Fruit fly (Drosophila melanogaster) whole organism, embryonic: Measurements from ENCODE around the gene CG46464.

ENCODE experiments used
- Atf-2 ChIP-seq: fragments of 200-800 bp; sonication (Bioruptor generic); optimal IDR thresholded peaks from 2 replicates; lab custom pipeline; 2016; ENCODE audit warnings: missing biosample characterization, missing genetic modification characterization
- C15 ChIP-seq: fragments of 200-800 bp; sonication (Bioruptor generic); IDR thresholded peaks from 3 replicates; pipeline ENCODE4 v1.3.6; 2022; ENCODE audit warnings: missing biosample characterization, missing genetic modification characterization
- CG10543 ChIP-seq: fragments of 200-800 bp; sonication (Bioruptor generic); optimal IDR thresholded peaks from 3 replicates; lab custom pipeline; 2017; ENCODE audit warnings: missing biosample characterization, mild to moderate bottlenecking, missing genetic modification characterization, moderate library complexity
- CG31441 ChIP-seq: fragments of 200-800 bp; sonication (Bioruptor generic); IDR thresholded peaks from 2 replicates; pipeline ENCODE4 v1.3.6; 2022; ENCODE audit warnings: missing biosample characterization, missing genetic modification characterization
- CG3726 ChIP-seq: fragments of 200-800 bp; sonication (Bioruptor generic); IDR thresholded peaks from 3 replicates; pipeline ENCODE4, ENCODE4 v1.3.6; 2022; ENCODE audit warnings: missing biosample characterization, missing genetic modification characterization
- CG3838 ChIP-seq: fragments of 200-800 bp; sonication (Bioruptor generic); optimal IDR thresholded peaks from 3 replicates; lab custom pipeline; 2016; ENCODE audit warnings: missing biosample characterization, missing genetic modification characterization
- Lpt ChIP-seq: fragments of >200 bp; optimal IDR thresholded peaks from 2 replicates; lab custom pipeline; 2018; ENCODE audit warnings: missing biosample characterization, missing genetic modification characterization
- Mes4 ChIP-seq: fragments of 200-800 bp; sonication (Bioruptor generic); optimal IDR thresholded peaks from 2 replicates; lab custom pipeline; 2016; ENCODE audit warnings: missing biosample characterization, missing genetic modification characterization
- Sin3A ChIP-seq: fragments of >200 bp; optimal IDR thresholded peaks from 2 replicates; lab custom pipeline; 2018
- eyg ChIP-seq: fragments of 200-800 bp; sonication (Bioruptor generic); optimal IDR thresholded peaks from 3 replicates; lab custom pipeline; 2016; ENCODE audit warnings: missing biosample characterization, missing genetic modification characterization
- sens-2 ChIP-seq: fragments of 200-800 bp; sonication (Bioruptor generic); IDR thresholded peaks from 2 replicates; pipeline ENCODE4 v1.3.6; 2022; ENCODE audit warnings: missing biosample characterization, missing genetic modification characterization
- seq ChIP-seq: fragments of 200-800 bp; sonication (Bioruptor generic); IDR thresholded peaks from 2 replicates; pipeline ENCODE4 v1.3.6; 2022; ENCODE audit warnings: missing biosample characterization, missing genetic modification characterization

DNA sequence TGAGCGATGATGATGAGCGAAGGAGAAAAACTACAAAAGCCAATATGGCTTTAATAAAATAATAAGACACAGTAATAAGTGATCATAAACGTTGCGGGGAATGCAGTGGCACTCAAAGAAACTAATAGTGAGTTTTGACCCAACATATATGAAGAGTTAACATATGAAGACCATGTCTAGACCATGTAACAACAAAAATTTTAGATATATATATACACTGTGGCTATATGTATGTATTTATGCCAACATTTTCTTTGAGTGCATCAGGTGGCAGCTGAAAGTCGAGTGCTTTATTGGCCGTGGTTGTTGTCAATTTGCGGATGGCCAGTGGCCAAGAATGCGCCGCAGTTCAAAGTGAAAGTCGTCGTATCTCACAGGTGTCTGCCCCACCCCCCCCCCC lies 30.1 kb upstream of the CG46464 start:
- TF ChIP-seq eyg (GFP tag; lab: Kevin White, UChicago) (no peak), CG31441 (GFP tag; lab: Robert Waterston, UW) (no peak), seq (no peak), CG3838 (GFP tag; lab: Kevin White, UChicago) (no peak), CG3726 (no peak), CG10543 (no peak), Lpt (GFP tag; lab: Kevin White, UChicago) (no peak), sens-2 (GFP tag; lab: Robert Waterston, UW) (no peak), Mes4 (GFP tag; lab: Kevin White, UChicago) (no peak), Sin3A (no peak), C15 (GFP tag; lab: Robert Waterston, UW) (no peak), Atf-2 (no peak)
